Fruit fly (Drosophila melanogaster) whole organism, prepupa: ENCODE results near the gene CG8236.

ENCODE experiments used
- Blimp-1 ChIP-seq: fragments of 200-800 bp; sonication (Bioruptor generic); optimal IDR thresholded peaks from 3 replicates; lab custom pipeline; 2017; ENCODE audit warnings: missing biosample characterization, missing genetic modification characterization, mild to moderate bottlenecking, moderate library complexity, missing genetic modification reagents
- CG10631 ChIP-seq: fragments of 200-800 bp; sonication (Bioruptor generic); optimal IDR thresholded peaks from 2 replicates; lab custom pipeline; 2016; ENCODE audit warnings: missing biosample characterization, missing genetic modification characterization
- CG10669 ChIP-seq: fragments of 200-800 bp; sonication (Bioruptor generic); optimal IDR thresholded peaks from 3 replicates; lab custom pipeline; 2018; ENCODE audit warnings: missing biosample characterization, mild to moderate bottlenecking, missing genetic modification characterization, moderate library complexity
- CG11294 ChIP-seq: fragments of 200-800 bp; sonication (Bioruptor generic); IDR thresholded peaks from 2 replicates; pipeline ENCODE4 v1.3.6; 2022; ENCODE audit warnings: missing biosample characterization, missing genetic modification characterization
- CG11762 ChIP-seq: fragments of 200-800 bp; sonication (Bioruptor generic); optimal IDR thresholded peaks from 3 replicates; lab custom pipeline; 2016; ENCODE audit warnings: missing biosample characterization, missing genetic modification characterization; ENCODE audit not compliant: insufficient read depth
- CG11902 ChIP-seq: fragments of 200-800 bp; sonication (Bioruptor generic); optimal IDR thresholded peaks from 3 replicates; lab custom pipeline; 2016; ENCODE audit warnings: missing biosample characterization, missing genetic modification characterization
- CG15336 ChIP-seq: fragments of 200-800 bp; sonication (Bioruptor generic); IDR thresholded peaks from 2 replicates; pipeline ENCODE4 v1.3.6; 2022; ENCODE audit warnings: missing biosample characterization, missing genetic modification characterization
- CG1621 ChIP-seq: fragments of 200-800 bp; sonication (Bioruptor generic); optimal IDR thresholded peaks from 3 replicates; lab custom pipeline; 2018; ENCODE audit warnings: missing biosample characterization, mild to moderate bottlenecking, missing genetic modification characterization
- CG16779 ChIP-seq: fragments of 200-800 bp; sonication (Bioruptor generic); optimal IDR thresholded peaks from 3 replicates; lab custom pipeline; 2017; ENCODE audit warnings: missing biosample characterization, mild to moderate bottlenecking, missing genetic modification characterization
- CG31627 ChIP-seq: fragments of 200-800 bp; sonication (Bioruptor generic); optimal IDR thresholded peaks from 3 replicates; lab custom pipeline; 2016; ENCODE audit warnings: missing biosample characterization, missing genetic modification characterization
- CG32006 ChIP-seq: fragments of 200-800 bp; sonication (Bioruptor generic); optimal IDR thresholded peaks from 3 replicates; lab custom pipeline; 2017; ENCODE audit warnings: missing biosample characterization, mild to moderate bottlenecking, missing genetic modification characterization
- CG34406 ChIP-seq: fragments of 200-800 bp; sonication (Bioruptor generic); optimal IDR thresholded peaks from 3 replicates; lab custom pipeline; 2016; ENCODE audit warnings: missing biosample characterization, missing genetic modification characterization
- CG4318 ChIP-seq: fragments of 200-800 bp; sonication (Bioruptor generic); optimal IDR thresholded peaks from 3 replicates; lab custom pipeline; 2017; ENCODE audit warnings: missing biosample characterization, mild to moderate bottlenecking, missing genetic modification characterization
- CG6276 ChIP-seq: fragments of 200-800 bp; sonication (Bioruptor generic); optimal IDR thresholded peaks from 2 replicates; lab custom pipeline; 2017; ENCODE audit warnings: missing biosample characterization, mild to moderate bottlenecking, missing genetic modification characterization
- CG6792 ChIP-seq: fragments of 200-800 bp; sonication (Bioruptor generic); optimal IDR thresholded peaks from 3 replicates; lab custom pipeline; 2016; ENCODE audit warnings: missing biosample characterization, missing genetic modification characterization
- CG6808 ChIP-seq: fragments of 200-800 bp; sonication (Bioruptor generic); optimal IDR thresholded peaks from 3 replicates; lab custom pipeline; 2017; ENCODE audit warnings: missing biosample characterization, missing genetic modification characterization, mild to moderate bottlenecking, moderate library complexity, missing genetic modification reagents
- CG6854 ChIP-seq: fragments of 200-800 bp; sonication (Bioruptor generic); optimal IDR thresholded peaks from 2 replicates; lab custom pipeline; 2017; ENCODE audit warnings: missing biosample characterization, mild to moderate bottlenecking, missing genetic modification characterization
- CG7368 ChIP-seq: fragments of 200-800 bp; sonication (Bioruptor generic); optimal IDR thresholded peaks from 3 replicates; lab custom pipeline; 2016; ENCODE audit warnings: missing biosample characterization, missing genetic modification characterization
- CG8119 ChIP-seq: fragments of 200-800 bp; sonication (Bioruptor generic); IDR thresholded peaks from 3 replicates; pipeline ENCODE4 v1.3.6; 2022; ENCODE audit warnings: missing biosample characterization, missing genetic modification characterization
- CG8632 ChIP-seq: fragments of 200-800 bp; sonication (Bioruptor generic); optimal IDR thresholded peaks from 3 replicates; lab custom pipeline; 2016; ENCODE audit warnings: missing biosample characterization, missing genetic modification characterization
- CG9139 ChIP-seq: fragments of 200-800 bp; sonication (Bioruptor generic); optimal IDR thresholded peaks from 3 replicates; lab custom pipeline; 2017; ENCODE audit warnings: missing biosample characterization, mild to moderate bottlenecking, missing genetic modification characterization
- Eip78C ChIP-seq: fragments of 200-800 bp; sonication (Bioruptor generic); peaks from one replicate; lab custom pipeline; 2016; ENCODE audit warnings: missing biosample characterization, missing genetic modification characterization
- Eip93F ChIP-seq: fragments of 200-800 bp; sonication (Bioruptor generic); optimal IDR thresholded peaks from 2 replicates; lab custom pipeline; 2016; ENCODE audit warnings: missing biosample characterization, mild to moderate bottlenecking, missing genetic modification characterization
- Ets21C ChIP-seq: fragments of 200-800 bp; sonication (Bioruptor generic); optimal IDR thresholded peaks from 3 replicates; lab custom pipeline; 2016; ENCODE audit warnings: missing biosample characterization, missing genetic modification characterization
- Ets96B ChIP-seq: fragments of 200-800 bp; optimal IDR thresholded peaks from 2 replicates; lab custom pipeline; 2019; ENCODE audit warnings: missing biosample characterization, mild to moderate bottlenecking, missing genetic modification characterization, moderate library complexity
- Gug ChIP-seq: fragments of 200-800 bp; sonication (Bioruptor generic); IDR thresholded peaks from 2 replicates; pipeline ENCODE4 v1.3.6; 2022; ENCODE audit warnings: missing biosample characterization, missing genetic modification characterization
- Hr39 ChIP-seq: fragments of 200-800 bp; sonication (Bioruptor generic); optimal IDR thresholded peaks from 2 replicates; lab custom pipeline; 2016; ENCODE audit warnings: missing biosample characterization, missing genetic modification characterization
- Hr4 ChIP-seq: fragments of 200-800 bp; sonication (Bioruptor generic); optimal IDR thresholded peaks from 3 replicates; lab custom pipeline; 2016; ENCODE audit warnings: missing biosample characterization, missing genetic modification characterization
- OdsH ChIP-seq: fragments of 200-800 bp; sonication (Bioruptor generic); optimal IDR thresholded peaks from 3 replicates; lab custom pipeline; 2016; ENCODE audit warnings: missing biosample characterization, missing genetic modification characterization
- Smox ChIP-seq: fragments of 200-800 bp; sonication (Bioruptor generic); optimal IDR thresholded peaks from 3 replicates; lab custom pipeline; 2016; ENCODE audit warnings: missing biosample characterization, missing genetic modification characterization
- Sox14 ChIP-seq: fragments of 200-800 bp; sonication (Bioruptor generic); optimal IDR thresholded peaks from 3 replicates; lab custom pipeline; 2016; ENCODE audit warnings: missing biosample characterization, missing genetic modification characterization
- Sox15 ChIP-seq: fragments of 200-800 bp; sonication (Bioruptor generic); optimal IDR thresholded peaks from 3 replicates; lab custom pipeline; 2016; ENCODE audit warnings: missing biosample characterization, missing genetic modification characterization
- achi ChIP-seq: fragments of 200-800 bp; sonication (Bioruptor generic); optimal IDR thresholded peaks from 3 replicates; lab custom pipeline; 2016; ENCODE audit warnings: missing biosample characterization, missing genetic modification characterization
- acj6 ChIP-seq: fragments of 200-800 bp; sonication (Bioruptor generic); optimal IDR thresholded peaks from 3 replicates; lab custom pipeline; 2016; ENCODE audit warnings: missing biosample characterization, missing genetic modification characterization
- dac ChIP-seq: fragments of 200-800 bp; sonication (Bioruptor generic); optimal IDR thresholded peaks from 2 replicates; lab custom pipeline; 2017; ENCODE audit warnings: missing biosample characterization, mild to moderate bottlenecking, missing genetic modification characterization
- eg ChIP-seq: fragments of 200-800 bp; sonication (Bioruptor generic); IDR thresholded peaks from 3 replicates; pipeline ENCODE4 v1.3.6; 2022; ENCODE audit warnings: missing biosample characterization, missing genetic modification characterization
- fd59A ChIP-seq: fragments of 200-800 bp; sonication (Bioruptor generic); optimal IDR thresholded peaks from 2 replicates; lab custom pipeline; 2017; ENCODE audit warnings: missing biosample characterization, mild to moderate bottlenecking, missing genetic modification characterization, missing genetic modification reagents
- fd85E ChIP-seq: fragments of 200-800 bp; sonication (Bioruptor generic); optimal IDR thresholded peaks from 3 replicates; lab custom pipeline; 2016; ENCODE audit warnings: missing biosample characterization, missing genetic modification characterization
- fkh ChIP-seq: fragments of 200-800 bp; sonication (Bioruptor generic); optimal IDR thresholded peaks from 3 replicates; lab custom pipeline; 2017; ENCODE audit warnings: missing biosample characterization, mild to moderate bottlenecking, missing genetic modification characterization, moderate library complexity
- lz ChIP-seq: fragments of 200-800 bp; sonication (Bioruptor generic); optimal IDR thresholded peaks from 3 replicates; lab custom pipeline; 2016; ENCODE audit warnings: missing biosample characterization, missing genetic modification characterization
- net ChIP-seq: fragments of 200-800 bp; sonication (Bioruptor generic); optimal IDR thresholded peaks from 3 replicates; lab custom pipeline; 2016; ENCODE audit warnings: missing biosample characterization, missing genetic modification characterization
- spab ChIP-seq: fragments of 200-800 bp; sonication (Bioruptor generic); optimal IDR thresholded peaks from 2 replicates; lab custom pipeline; 2017; ENCODE audit warnings: missing biosample characterization, mild to moderate bottlenecking, missing genetic modification characterization, missing genetic modification reagents
- ss ChIP-seq, 2 experiments: fragments of 200-800 bp; sonication (Bioruptor generic); optimal IDR thresholded peaks; 2 replicates in 1 of 2; 3 replicates in 1 of 2; lab custom pipeline; 2017 to 2018; ENCODE audit warnings: mild to moderate bottlenecking in 2 of 2, missing biosample characterization in 2 of 2, missing genetic modification characterization in 2 of 2, moderate library complexity in 1 of 2
- svp ChIP-seq: fragments of 200-800 bp; sonication (Bioruptor generic); peaks from one replicate; lab custom pipeline; 2016; ENCODE audit warnings: missing biosample characterization, missing genetic modification characterization
- topi ChIP-seq: fragments of 200-800 bp; sonication (Bioruptor generic); optimal IDR thresholded peaks from 3 replicates; lab custom pipeline; 2016; ENCODE audit warnings: missing biosample characterization, missing genetic modification characterization
- vri ChIP-seq: fragments of 200-800 bp; sonication (Bioruptor generic); optimal IDR thresholded peaks from 3 replicates; lab custom pipeline; 2016; ENCODE audit warnings: missing biosample characterization, mild to moderate bottlenecking, missing genetic modification characterization

CG8236 gene

DNA sequence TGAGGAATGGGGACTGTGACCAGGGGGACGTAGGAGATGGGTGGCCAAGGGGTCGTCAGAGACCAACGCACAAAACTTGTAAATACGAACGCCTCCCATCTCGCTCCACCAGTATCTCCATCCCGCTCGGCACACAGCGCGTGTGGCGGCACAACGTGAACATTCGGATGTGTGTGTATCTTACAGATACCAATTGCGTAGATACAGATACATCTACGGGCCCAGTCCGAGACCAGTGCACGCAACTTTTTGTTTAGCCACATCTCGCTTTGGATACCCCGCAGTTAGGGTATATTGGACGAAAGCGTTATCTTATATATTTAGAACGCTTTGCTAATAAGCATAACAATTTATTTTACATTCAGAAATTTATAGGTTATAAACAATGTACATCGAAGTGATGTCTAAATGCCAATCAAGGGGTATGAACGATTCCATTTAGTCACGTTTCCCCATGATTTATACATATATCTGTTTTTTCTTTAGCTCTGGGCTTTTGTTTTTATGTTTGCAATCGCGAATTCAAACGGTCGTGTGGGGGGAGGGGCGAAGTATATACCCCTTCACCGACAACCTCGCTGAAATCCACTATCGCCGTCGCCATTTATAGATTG lies 42.2 kb downstream of the CG8236 start (continued):
- peak; percentile 99 for TF ChIP-seq CG4318 (GFP tag; lab: Kevin White, UChicago)
- TF ChIP-seq Eip78C (GFP tag; lab: Kevin White, UChicago), result peak; percentile 100
- peak; percentile 98 for TF ChIP-seq CG34406 (GFP tag; lab: Kevin White, UChicago)
- TF ChIP-seq topi (GFP tag; lab: Kevin White, UChicago), result peak; percentile 98
- TF ChIP-seq dac, result peak; percentile 98
- TF ChIP-seq Sox14 (GFP tag; lab: Kevin White, UChicago), result peak; percentile 99
- TF ChIP-seq CG1621 (tag; lab: Kevin White, UChicago), result peak; percentile 98
- TF ChIP-seq Hr4 (GFP tag; lab: Kevin White, UChicago), result peak; percentile 100
- peak; percentile 99 for TF ChIP-seq spab (GFP tag; lab: Kevin White, UChicago)
- peak; percentile 99 for TF ChIP-seq acj6 (GFP tag; lab: Kevin White, UChicago)
- TF ChIP-seq Ets21C, result peak; percentile 97
- TF ChIP-seq svp (GFP tag; lab: Kevin White, UChicago), result peak; percentile 98
- peak; percentile 99 for TF ChIP-seq CG10631 (GFP tag; lab: Kevin White, UChicago)
- peak; percentile 89 for TF ChIP-seq CG6854
- TF ChIP-seq fd59A, result peak; percentile 99
- TF ChIP-seq CG9139, result peak; percentile 95
- TF ChIP-seq CG16779, result peak; percentile 98
- peak; percentile 98 for TF ChIP-seq achi
- TF ChIP-seq net (GFP tag; lab: Kevin White, UChicago), result peak; percentile 99
- TF ChIP-seq Hr39 (GFP tag; lab: Kevin White, UChicago), result peak; percentile 99

dm6 chr3R:8812342-8812966 lies 43.3 kb downstream of the CG8236 start:
- peak; percentile 92 for TF ChIP-seq Hr4 (GFP tag; lab: Kevin White, UChicago)
- TF ChIP-seq lz (GFP tag; lab: Kevin White, UChicago), result peak; percentile 58
- peak; percentile 75 for TF ChIP-seq CG11762 (GFP tag; lab: Kevin White, UChicago)
- TF ChIP-seq CG1621 (tag; lab: Kevin White, UChicago), result peak; percentile 79
- peak; percentile 74 to 80 for TF ChIP-seq ss (GFP tag; optimal IDR thresholded peaks at IDR 0.05; lab: Kevin White, UChicago)
- peak; percentile 74 for TF ChIP-seq spab (GFP tag; lab: Kevin White, UChicago)
- peak; percentile 86 for TF ChIP-seq svp (GFP tag; lab: Kevin White, UChicago)
- TF ChIP-seq CG8632, result peak; percentile 73
- peak; percentile 76 for TF ChIP-seq net (GFP tag; lab: Kevin White, UChicago)
- peak; percentile 27 for TF ChIP-seq vri
- peak; percentile 57 for TF ChIP-seq CG31627 (GFP tag; lab: Kevin White, UChicago)
- peak; percentile 76; the same call in 1 of the 2 replicates for TF ChIP-seq CG11294 (GFP tag; lab: Robert Waterston, UW)
- TF ChIP-seq CG8119, result peak; percentile 93
- no peak for TF ChIP-seq Eip93F (GFP tag; lab: Kevin White, UChicago)
- TF ChIP-seq topi (GFP tag; lab: Kevin White, UChicago), result peak; percentile 72
- TF ChIP-seq Sox15 (GFP tag; lab: Kevin White, UChicago), result peak; percentile 40
- peak; percentile 15 for TF ChIP-seq Ets21C
- peak; percentile 25 for TF ChIP-seq CG9139
- TF ChIP-seq CG11902, result peak; percentile 54
- TF ChIP-seq CG6276 (GFP tag; lab: Kevin White, UChicago), result peak; percentile 81
- peak; percentile 49 for TF ChIP-seq CG34406 (GFP tag; lab: Kevin White, UChicago)
- peak; percentile 93 for TF ChIP-seq CG32006 (GFP tag; lab: Kevin White, UChicago)
- peak; percentile 72 for TF ChIP-seq CG6808 (GFP tag; lab: Kevin White, UChicago)
- TF ChIP-seq dac, result peak; percentile 87
- TF ChIP-seq OdsH (GFP tag; lab: Kevin White, UChicago), result peak; percentile 87
- TF ChIP-seq Eip78C (GFP tag; lab: Kevin White, UChicago), result peak; percentile 97
- TF ChIP-seq fd85E, result no peak
- TF ChIP-seq CG16779, result peak; percentile 66
- TF ChIP-seq CG15336 (GFP tag; lab: Robert Waterston, UW), result peak; percentile 93
- TF ChIP-seq fd59A, result peak; percentile 69
- TF ChIP-seq acj6 (GFP tag; lab: Kevin White, UChicago), result peak; percentile 84
- peak; percentile 49 for TF ChIP-seq fkh (GFP tag; lab: Kevin White, UChicago)
- TF ChIP-seq Gug, result peak; percentile 86
- TF ChIP-seq CG6792 (GFP tag; lab: Kevin White, UChicago), result peak; percentile 65
- TF ChIP-seq Blimp-1 (GFP tag; lab: Kevin White, UChicago), result no peak
- TF ChIP-seq CG10631 (GFP tag; lab: Kevin White, UChicago), result peak; percentile 80
- TF ChIP-seq CG10669 (GFP tag; lab: Kevin White, UChicago), result peak; percentile 80
- peak; percentile 76 for TF ChIP-seq CG7368 (GFP tag; lab: Kevin White, UChicago)
- peak; percentile 96 for TF ChIP-seq eg (GFP tag; lab: Robert Waterston, UW)
- TF ChIP-seq Ets96B (tag; lab: Kevin White, UChicago), result peak; percentile 79
- TF ChIP-seq Smox (GFP tag; lab: Kevin White, UChicago), result peak; percentile 56
